Fruit fly (Drosophila melanogaster): Measurements from ENCODE around the gene Ccn.

dm6 chr3L:17757156-17758083 is 67.6 kb downstream of the Ccn start:
- TF ChIP-seq CG14711 (tag; optimal IDR thresholded peaks at IDR 0.05), result no peak
- no peak for TF ChIP-seq CG7101 (tag; optimal IDR thresholded peaks at IDR 0.05)
- TF ChIP-seq Crg-1 (GFP tag; optimal IDR thresholded peaks at IDR 0.05), result no peak
- TF ChIP-seq kay (GFP tag; ENCODE audit: borderline replicate concordance), result peak; percentile 44
- no peak for TF ChIP-seq CG33017 (tag; optimal IDR thresholded peaks at IDR 0.05)
- TF ChIP-seq ovo (GFP tag; optimal IDR thresholded peaks at IDR 0.05), result no peak
- no peak for TF ChIP-seq CG11617 (GFP tag; optimal IDR thresholded peaks at IDR 0.05)
